Fruit fly (Drosophila melanogaster): ENCODE measurements around the gene mtm.

mtm gene

DNA sequence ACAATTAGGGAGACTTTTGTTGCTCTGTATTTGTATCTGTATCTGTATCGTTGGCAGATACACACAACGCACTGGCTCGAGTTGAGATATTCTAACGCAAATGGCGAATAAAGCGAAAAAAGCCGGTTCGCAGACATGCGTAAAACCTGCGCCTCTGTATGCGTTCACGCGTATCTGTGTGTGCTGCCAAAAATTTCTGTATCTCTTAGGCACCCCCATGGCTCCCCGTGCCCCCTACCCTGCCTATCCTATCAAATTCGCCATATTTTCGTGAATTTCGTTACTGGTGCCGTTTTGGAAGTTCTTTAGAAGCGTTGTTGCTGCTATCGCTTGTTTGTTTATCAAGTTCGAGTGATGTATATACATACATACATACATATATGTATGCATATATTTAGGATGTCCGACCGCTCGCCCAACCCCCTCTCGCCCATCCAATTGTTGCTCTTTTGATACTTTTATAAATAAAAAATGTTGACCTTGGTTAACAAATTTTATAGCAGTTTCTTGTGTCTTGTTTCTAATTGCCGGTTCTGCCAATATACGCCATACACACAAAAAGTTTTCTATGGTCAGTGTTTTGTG is 49.0 kb upstream of the mtm start (continued):
- TF ChIP-seq gfzf (GFP tag; optimal IDR thresholded peaks at IDR 0.05): no peak
- peak; percentile 3 for TF ChIP-seq lbe (GFP tag; optimal IDR thresholded peaks at IDR 0.05)
- no peak for TF ChIP-seq otp (GFP tag; IDR thresholded peaks at IDR 0.05)
- TF ChIP-seq CG8944 (GFP tag; optimal IDR thresholded peaks at IDR 0.05): no peak
- TF ChIP-seq CG34422 (GFP tag; IDR thresholded peaks at IDR 0.05): peak; percentile 20; the same call in 1 of the 3 replicates
- TF ChIP-seq ase (GFP tag; IDR thresholded peaks at IDR 0.05): no peak
- TF ChIP-seq CG3407 (GFP tag; optimal IDR thresholded peaks at IDR 0.05): no peak
- TF ChIP-seq GATAe (GFP tag; conservative IDR thresholded peaks at IDR 0.05): peak; percentile 48
- TF ChIP-seq Oli (tag; optimal IDR thresholded peaks at IDR 0.05): no peak
- TF ChIP-seq dimm (GFP tag; IDR thresholded peaks at IDR 0.05): no peak
- TF ChIP-seq CG12942 (GFP tag; optimal IDR thresholded peaks at IDR 0.05): no peak
- TF ChIP-seq CG7839 (tag; optimal IDR thresholded peaks at IDR 0.05): no peak
- TF ChIP-seq Kr (GFP tag; optimal IDR thresholded peaks at IDR 0.05): no peak
- peak; percentile 59; the same call in 1 of the 2 replicates for TF ChIP-seq CG9932 (GFP tag; IDR thresholded peaks at IDR 0.05)
- no peak for TF ChIP-seq CG18011 (GFP tag; optimal IDR thresholded peaks at IDR 0.05)
- TF ChIP-seq CG11398 (GFP tag; optimal IDR thresholded peaks at IDR 0.05): no peak
- peak; percentile 90 for TF ChIP-seq CG10543 (GFP tag; optimal IDR thresholded peaks at IDR 0.05)
- TF ChIP-seq CG2889 (GFP tag; IDR thresholded peaks at IDR 0.05): no peak
- no peak for TF ChIP-seq Stat92E (GFP tag; optimal IDR thresholded peaks at IDR 0.05)
- TF ChIP-seq trh (GFP tag; optimal IDR thresholded peaks at IDR 0.05): no peak
- peak; percentile 21 for TF ChIP-seq CG15514 (GFP tag; optimal IDR thresholded peaks at IDR 0.05)
- TF ChIP-seq Chrac-16 (GFP tag; optimal IDR thresholded peaks at IDR 0.05): no peak
- no peak for TF ChIP-seq CG30020 (tag; optimal IDR thresholded peaks at IDR 0.05)
- peak; percentile 68 for TF ChIP-seq mirr (GFP tag; optimal IDR thresholded peaks at IDR 0.05)
- no peak for TF ChIP-seq Awh (GFP tag; IDR thresholded peaks at IDR 0.05)
- TF ChIP-seq CG10979 (tag; optimal IDR thresholded peaks at IDR 0.05): no peak
- TF ChIP-seq CG14667 (GFP tag; IDR thresholded peaks at IDR 0.05): no peak
- no peak for TF ChIP-seq CG16815 (GFP tag; optimal IDR thresholded peaks at IDR 0.05)
- no peak for TF ChIP-seq unc-4 (GFP tag; IDR thresholded peaks at IDR 0.05; ENCODE audit: partially characterized antibody)
- no peak for TF ChIP-seq Dip2 (GFP tag; IDR thresholded peaks at IDR 0.05)
- TF ChIP-seq p53 (GFP tag; optimal IDR thresholded peaks at IDR 0.05): no peak
- peak; percentile 48; the same call in 1 of the 2 replicates for TF ChIP-seq NFAT (GFP tag; IDR thresholded peaks at IDR 0.05)
- TF ChIP-seq CG13775 (GFP tag; optimal IDR thresholded peaks at IDR 0.05): no peak
- no peak for TF ChIP-seq Poxn (GFP tag; IDR thresholded peaks at IDR 0.05)
- no peak for TF ChIP-seq sens (GFP tag)
- TF ChIP-seq scrt (GFP tag; optimal IDR thresholded peaks at IDR 0.05): peak; percentile 58
- no peak for TF ChIP-seq phol (tag; optimal IDR thresholded peaks at IDR 0.05)
- TF ChIP-seq H15 (GFP tag; IDR thresholded peaks at IDR 0.05): no peak
- TF ChIP-seq Fer1 (GFP tag; optimal IDR thresholded peaks at IDR 0.05): peak; percentile 31
- TF ChIP-seq so (GFP tag; IDR thresholded peaks at IDR 0.05): 0 out of 3 replicates have a peak, but pooled peaks have one; percentile 33
- TF ChIP-seq CG42726 (GFP tag; IDR thresholded peaks at IDR 0.05; ENCODE audit: partially characterized antibody): peak; percentile 71
- TF ChIP-seq Adf1 (GFP tag; IDR thresholded peaks at IDR 0.05): peak; percentile 85
- TF ChIP-seq CG18764 (GFP tag; optimal IDR thresholded peaks at IDR 0.05): no peak
- no peak for TF ChIP-seq tap (tag; optimal IDR thresholded peaks at IDR 0.05)
- no peak for TF ChIP-seq eyg (GFP tag; optimal IDR thresholded peaks at IDR 0.05)
- peak; percentile 41 for TF ChIP-seq sug (tag; optimal IDR thresholded peaks at IDR 0.05)
- no peak for TF ChIP-seq odd (GFP tag; optimal IDR thresholded peaks at IDR 0.05)
- peak; percentile 18 for TF ChIP-seq schlank (tag; optimal IDR thresholded peaks at IDR 0.05)
- no peak for TF ChIP-seq tio (GFP tag; optimal IDR thresholded peaks at IDR 0.05)
- no peak for TF ChIP-seq Hsf (GFP tag; optimal IDR thresholded peaks at IDR 0.05)
- TF ChIP-seq Oaz (GFP tag; IDR thresholded peaks at IDR 0.05): no peak

Data from whole organism, embryonic.